Worm (Caenorhabditis elegans) whole organism, young adult: ENCODE data around the gene K08E4.3.

ENCODE experiments used
- B0336.3 ChIP-seq: fragments of 200-800 bp; sonication (Bioruptor generic); IDR thresholded peaks from 2 replicates; pipeline ENCODE4 v1.3.6; 2022; ENCODE audit warnings: missing genetic modification characterization, missing compliant biosample characterization
- C06A6.2 ChIP-seq: fragments of 200-800 bp; sonication (Bioruptor generic); conservative IDR thresholded peaks from 2 replicates; pipeline ENCODE4 v1.3.6; 2022; ENCODE audit warnings: missing genetic modification characterization, missing compliant biosample characterization
- C17E4.6 ChIP-seq: fragments of 200-800 bp; sonication (Bioruptor generic); IDR thresholded peaks from 2 replicates; pipeline ENCODE4 v1.3.6; 2022; ENCODE audit warnings: missing genetic modification reagents, missing genetic modification characterization, missing compliant biosample characterization
- F10E7.11 ChIP-seq: sonication (generic microtip); optimal IDR thresholded peaks from 2 replicates; lab custom pipeline; 2017; ENCODE audit warnings: mild to moderate bottlenecking, missing genetic modification characterization, moderate library complexity, missing compliant biosample characterization
- F57C9.4 ChIP-seq: sonication (generic microtip); optimal IDR thresholded peaks from 2 replicates; lab custom pipeline; 2017; ENCODE audit warnings: mild to moderate bottlenecking, missing genetic modification characterization, missing compliant biosample characterization
- K12H6.12 ChIP-seq: fragments of 200-800 bp; sonication (Bioruptor generic); optimal IDR thresholded peaks from 2 replicates; lab custom pipeline; 2018; ENCODE audit warnings: mild to moderate bottlenecking, missing genetic modification characterization, missing compliant biosample characterization
- T07F8.4 ChIP-seq: sonication (generic microtip); optimal IDR thresholded peaks from 2 replicates; lab custom pipeline; 2016; ENCODE audit warnings: mild to moderate bottlenecking, missing genetic modification characterization, moderate library complexity, missing compliant biosample characterization
- T26A5.8 ChIP-seq: sonication (generic microtip); optimal IDR thresholded peaks from 2 replicates; lab custom pipeline; 2016; ENCODE audit warnings: missing genetic modification characterization, missing compliant biosample characterization
- Y56A3A.18 ChIP-seq: fragments of 200-800 bp; sonication (Bioruptor generic); IDR thresholded peaks from 2 replicates; pipeline ENCODE4 v1.3.6; 2022; ENCODE audit warnings: missing genetic modification reagents, missing genetic modification characterization, missing compliant biosample characterization
- Y95B8A.8 ChIP-seq: fragments of 200-800 bp; sonication (Bioruptor generic); IDR thresholded peaks from 2 replicates; pipeline ENCODE4 v1.3.6; 2022; ENCODE audit warnings: missing genetic modification reagents, missing genetic modification characterization, missing compliant biosample characterization
- ama-1 ChIP-seq, 3 experiments: fragments of 150-350 bp in 1 of 3; sonication (generic microtip) in 2 of 3; optimal IDR thresholded peaks; 2 replicates each; lab custom pipeline; 2014 to 2018; ENCODE audit warnings: missing biosample characterization in 2 of 3, missing genetic modification characterization in 2 of 3, missing genetic modification reagents in 2 of 3
- aptf-2 ChIP-seq: fragments of 200-800 bp; sonication (Bioruptor generic); conservative IDR thresholded peaks from 2 replicates; pipeline ENCODE4 v1.3.6; 2022; ENCODE audit warnings: missing genetic modification reagents, missing genetic modification characterization, missing compliant biosample characterization
- athp-1 ChIP-seq: sonication (generic microtip); optimal IDR thresholded peaks from 2 replicates; lab custom pipeline; 2017; ENCODE audit warnings: mild to moderate bottlenecking, missing genetic modification characterization, missing compliant biosample characterization
- attf-5 ChIP-seq: fragments of 200-800 bp; sonication (Bioruptor generic); optimal IDR thresholded peaks from 2 replicates; lab custom pipeline; 2018; ENCODE audit warnings: mild to moderate bottlenecking, missing genetic modification characterization, missing compliant biosample characterization
- attf-6 ChIP-seq: fragments of 200-800 bp; sonication (Bioruptor generic); IDR thresholded peaks from 2 replicates; pipeline ENCODE4 v1.3.6; 2022; ENCODE audit warnings: missing genetic modification reagents, missing genetic modification characterization, missing compliant biosample characterization
- bed-1 ChIP-seq: fragments of 200-800 bp; sonication (Bioruptor generic); IDR thresholded peaks from 2 replicates; pipeline ENCODE4 v1.3.6; 2022; ENCODE audit warnings: missing genetic modification reagents, missing genetic modification characterization, missing compliant biosample characterization
- ccch-3 ChIP-seq: fragments of 200-800 bp; sonication (Bioruptor generic); optimal IDR thresholded peaks from 2 replicates; lab custom pipeline; 2018; ENCODE audit warnings: mild to moderate bottlenecking, missing genetic modification characterization, missing compliant biosample characterization
- cebp-1 ChIP-seq, 2 experiments: fragments of 200-800 bp in 1 of 2; sonication (Bioruptor generic) in 1 of 2; sonication (generic microtip) in 1 of 2; IDR thresholded peaks in 1 of 2; optimal IDR thresholded peaks in 1 of 2; 2 replicates each; pipeline versions ENCODE4 v1.3.6 to Lab custom; 2017 to 2022; ENCODE audit warnings: missing compliant biosample characterization in 2 of 2, missing genetic modification characterization in 2 of 2, mild to moderate bottlenecking in 1 of 2, missing genetic modification reagents in 1 of 2, moderate library complexity in 1 of 2
- cebp-2 ChIP-seq: fragments of 200-800 bp; sonication (Bioruptor generic); IDR thresholded peaks from 2 replicates; pipeline ENCODE4 v1.3.6; 2022; ENCODE audit warnings: missing genetic modification characterization, missing compliant biosample characterization
- ceh-27 ChIP-seq: fragments of 200-800 bp; sonication (Bioruptor generic); optimal IDR thresholded peaks from 2 replicates; lab custom pipeline; 2018; ENCODE audit warnings: mild to moderate bottlenecking, missing genetic modification characterization, moderate library complexity, missing compliant biosample characterization
- ceh-79 ChIP-seq: sonication (generic microtip); optimal IDR thresholded peaks from 2 replicates; lab custom pipeline; 2017; ENCODE audit warnings: mild to moderate bottlenecking, missing genetic modification characterization, missing compliant biosample characterization
- egl-44 ChIP-seq: fragments of 200-800 bp; sonication (Bioruptor generic); IDR thresholded peaks from 2 replicates; pipeline ENCODE4 v1.3.6; 2022; ENCODE audit warnings: missing genetic modification reagents, missing genetic modification characterization, missing compliant biosample characterization
- ekl-4 ChIP-seq: fragments of 200-800 bp; sonication (Bioruptor generic); IDR thresholded peaks from 2 replicates; pipeline ENCODE4 v1.3.6; 2022; ENCODE audit warnings: missing genetic modification reagents, missing genetic modification characterization, missing compliant biosample characterization
- fkh-3 ChIP-seq: sonication (generic microtip); optimal IDR thresholded peaks from 2 replicates; lab custom pipeline; 2016; ENCODE audit warnings: mild to moderate bottlenecking, missing genetic modification characterization, missing compliant biosample characterization
- gei-17 ChIP-seq: fragments of 200-800 bp; sonication (Bioruptor generic); optimal IDR thresholded peaks from 2 replicates; lab custom pipeline; 2018; ENCODE audit warnings: mild to moderate bottlenecking, missing genetic modification characterization, missing compliant biosample characterization
- him-1 ChIP-seq: sonication (generic microtip); optimal IDR thresholded peaks from 2 replicates; lab custom pipeline; 2016; ENCODE audit warnings: missing genotype, missing genetic modification reagents, missing genetic modification characterization, missing compliant biosample characterization
- hlh-12 ChIP-seq: sonication (generic microtip); optimal IDR thresholded peaks from 2 replicates; lab custom pipeline; 2016; ENCODE audit warnings: missing genetic modification characterization, missing compliant biosample characterization
- hsf-1 ChIP-seq: fragments of 200-800 bp; sonication (Bioruptor generic); IDR thresholded peaks from 2 replicates; pipeline ENCODE4 v1.3.6; 2022; ENCODE audit warnings: missing genetic modification reagents, missing genetic modification characterization, missing compliant biosample characterization
- let-526 ChIP-seq: fragments of 200-800 bp; sonication (Bioruptor generic); IDR thresholded peaks from 2 replicates; pipeline ENCODE4 v1.3.6; 2022; ENCODE audit warnings: missing genetic modification reagents, missing genetic modification characterization, missing compliant biosample characterization
- lin-35 ChIP-seq, 3 experiments: fragments of 150-350 bp in 2 of 3; sonication (generic microtip) in 1 of 3; optimal IDR thresholded peaks; 2 replicates each; lab custom pipeline; 2014 to 2018; ENCODE audit warnings: missing biosample characterization in 3 of 3, missing genetic modification characterization in 3 of 3, missing genetic modification reagents in 3 of 3
- lin-54 ChIP-seq: fragments of 200-800 bp; sonication (Bioruptor generic); optimal IDR thresholded peaks from 2 replicates; lab custom pipeline; 2018; ENCODE audit warnings: mild to moderate bottlenecking, missing genetic modification characterization, missing compliant biosample characterization
- lsl-1 ChIP-seq: fragments of 200-800 bp; sonication (Bioruptor generic); optimal IDR thresholded peaks from 2 replicates; lab custom pipeline; 2018; ENCODE audit warnings: mild to moderate bottlenecking, missing genetic modification characterization, moderate library complexity, missing compliant biosample characterization
- madf-6 ChIP-seq: fragments of 200-800 bp; sonication (Bioruptor generic); IDR thresholded peaks from 2 replicates; pipeline ENCODE4 v1.3.6; 2022; ENCODE audit warnings: missing genetic modification reagents, missing genetic modification characterization, missing compliant biosample characterization
- madf-8 ChIP-seq: fragments of 200-800 bp; sonication (Bioruptor generic); conservative IDR thresholded peaks from 2 replicates; pipeline ENCODE4 v1.3.6; 2022; ENCODE audit warnings: missing genetic modification reagents, missing genetic modification characterization, missing compliant biosample characterization
- mcd-1 ChIP-seq: fragments of 200-800 bp; sonication (Bioruptor generic); IDR thresholded peaks from 2 replicates; pipeline ENCODE4 v1.3.6; 2022; ENCODE audit warnings: missing genetic modification reagents, missing genetic modification characterization, missing compliant biosample characterization
- nfyb-1 ChIP-seq: fragments of 200-800 bp; sonication (Bioruptor generic); IDR thresholded peaks from 2 replicates; pipeline ENCODE4 v1.3.6; 2022; ENCODE audit warnings: missing genetic modification reagents, missing genetic modification characterization, missing compliant biosample characterization
- nhr-120 ChIP-seq: fragments of 200-800 bp; sonication (Bioruptor generic); IDR thresholded peaks from 2 replicates; pipeline ENCODE4 v1.3.6; 2022; ENCODE audit warnings: missing genetic modification characterization, missing compliant biosample characterization
- nhr-179 ChIP-seq: sonication (generic microtip); optimal IDR thresholded peaks from 2 replicates; lab custom pipeline; 2016; ENCODE audit warnings: mild to moderate bottlenecking, missing genetic modification characterization, missing compliant biosample characterization
- nhr-80 ChIP-seq: sonication (generic microtip); optimal IDR thresholded peaks from 2 replicates; lab custom pipeline; 2016; ENCODE audit warnings: missing genetic modification characterization, missing compliant biosample characterization
- pbrm-1 ChIP-seq: fragments of 200-800 bp; sonication (Bioruptor generic); IDR thresholded peaks from 2 replicates; pipeline ENCODE4 v1.3.6; 2022; ENCODE audit warnings: missing genetic modification reagents, missing genetic modification characterization, missing compliant biosample characterization
- pha-4 ChIP-seq: fragments of 150-350 bp; sonication (generic microtip); optimal IDR thresholded peaks from 2 replicates; lab custom pipeline; 2014; ENCODE audit warnings: missing biosample characterization, missing genetic modification reagents, missing genetic modification characterization
- sdz-38 ChIP-seq: sonication (generic microtip); optimal IDR thresholded peaks from 2 replicates; lab custom pipeline; 2016; ENCODE audit warnings: missing genotype, missing genetic modification characterization, missing compliant biosample characterization
- sptf-2 ChIP-seq: fragments of 200-800 bp; sonication (Bioruptor generic); optimal IDR thresholded peaks from 2 replicates; lab custom pipeline; 2018; ENCODE audit warnings: mild to moderate bottlenecking, missing genetic modification characterization, missing compliant biosample characterization
- tbx-9 ChIP-seq: sonication (generic microtip); optimal IDR thresholded peaks from 2 replicates; lab custom pipeline; 2016; ENCODE audit warnings: borderline replicate concordance, missing genetic modification characterization, inconsistent platforms, missing compliant biosample characterization
- unc-130 ChIP-seq: sonication (generic microtip); optimal IDR thresholded peaks from 2 replicates; lab custom pipeline; 2016; ENCODE audit warnings: missing genetic modification reagents, missing genetic modification characterization, missing compliant biosample characterization
- unc-62 ChIP-seq: fragments of 150-350 bp; optimal IDR thresholded peaks from 2 replicates; lab custom pipeline; 2014; ENCODE audit warnings: missing biosample characterization, missing genetic modification reagents, missing genetic modification characterization
- ztf-22 ChIP-seq: fragments of 200-800 bp; sonication (Bioruptor generic); optimal IDR thresholded peaks from 2 replicates; lab custom pipeline; 2018; ENCODE audit warnings: mild to moderate bottlenecking, missing genetic modification characterization, moderate library complexity, missing compliant biosample characterization

Gene K08E4.3

ce11 chrIV:12086498-12086897 lies 29.0 kb downstream of the K08E4.3 start (continued):
- TF ChIP-seq lin-54 (GFP tag; lab: Kevin White, UChicago) (peak; percentile 87), him-1 (tag; lab: Kevin White, UChicago) (peak; percentile 93), ceh-79 (tag; lab: Kevin White, UChicago) (peak; percentile 88), cebp-2 (GFP tag; lab: Robert Waterston, UW) (peak; percentile 100), nhr-80 (tag; lab: Kevin White, UChicago) (peak; percentile 52), sptf-2 (GFP tag; lab: Kevin White, UChicago) (peak; percentile 93), T07F8.4 (tag; lab: Kevin White, UChicago) (peak; percentile 85), madf-8 (0 out of 2 replicates have a peak, but pooled peaks have one; percentile 29)
- TF ChIP-seq, all 124 proteins: peak for 98

- TF ChIP-seq hsf-1 (GFP tag; lab: Robert Waterston, UW) (0 out of 2 replicates have a peak, but pooled peaks have one; percentile 15), mcd-1 (peak; percentile 48; the same call in 1 of the 2 replicates), lin-35 (GFP tag; optimal IDR thresholded peaks at IDR 0.05; lab: Kevin White, UChicago) (peak in 1 of 3 experiments; percentile 14), gei-17 (GFP tag; lab: Kevin White, UChicago) (no peak), cebp-2 (GFP tag; lab: Robert Waterston, UW) (0 out of 2 replicates have a peak, but pooled peaks have one; percentile 43), athp-1 (tag; lab: Kevin White, UChicago) (no peak), F10E7.11 (tag; lab: Kevin White, UChicago) (no peak), aptf-2 (no peak), fkh-3 (tag; lab: Kevin White, UChicago) (no peak), nhr-179 (tag; lab: Kevin White, UChicago) (no peak), C06A6.2 (no peak), C17E4.6 (GFP tag; lab: Robert Waterston, UW) (no peak), pbrm-1 (no peak), ceh-27 (GFP tag; lab: Kevin White, UChicago) (peak; percentile 39), T26A5.8 (no peak), ztf-22 (GFP tag; lab: Kevin White, UChicago) (no peak), B0336.3 (0 out of 2 replicates have a peak, but pooled peaks have one; percentile 39), ama-1 (optimal IDR thresholded peaks at IDR 0.05; lab: Kevin White, UChicago) (peak; percentile 1), ama-1 (GFP tag; optimal IDR thresholded peaks at IDR 0.05; lab: Kevin White, UChicago) (no peak), nfyb-1 (no peak), unc-62 (GFP tag; lab: Kevin White, UChicago) (no peak), bed-1 (GFP tag; lab: Robert Waterston, UW) (no peak), K12H6.12 (tag; lab: Kevin White, UChicago) (no peak), hlh-12 (tag; lab: Kevin White, UChicago) (no peak), attf-5 (GFP tag; lab: Kevin White, UChicago) (peak; percentile 8), Y95B8A.8 (no peak), unc-130 (GFP tag; lab: Kevin White, UChicago) (no peak), ekl-4 (GFP tag; lab: Robert Waterston, UW) (peak; percentile 66), madf-6 (GFP tag; lab: Robert Waterston, UW) (peak; percentile 35; the same call in 1 of the 2 replicates), egl-44 (no peak), sdz-38 (tag; lab: Kevin White, UChicago) (no peak), lsl-1 (no peak), let-526 (GFP tag; lab: Robert Waterston, UW) (no peak), tbx-9 (no peak), Y56A3A.18 (GFP tag; lab: Robert Waterston, UW) (0 out of 2 replicates have a peak, but pooled peaks have one; percentile 10), attf-6 (GFP tag; lab: Robert Waterston, UW) (no peak), nhr-120 (GFP tag; lab: Robert Waterston, UW) (no peak), F57C9.4 (no peak), pha-4 (tag; lab: Kevin White, UChicago) (no peak), ccch-3 (no peak), nhr-80 (tag; lab: Kevin White, UChicago) (peak; percentile 14), cebp-1 (GFP tag; IDR thresholded peaks at IDR 0.05; lab: Robert Waterston, UW) (no peak), cebp-1 (tag; optimal IDR thresholded peaks at IDR 0.05; lab: Kevin White, UChicago) (peak; percentile 25)
These were observed 31.4 kb downstream of the K08E4.3 start for ce11 chrIV:12088898-12089297.
